In the genomic region with DNA sequence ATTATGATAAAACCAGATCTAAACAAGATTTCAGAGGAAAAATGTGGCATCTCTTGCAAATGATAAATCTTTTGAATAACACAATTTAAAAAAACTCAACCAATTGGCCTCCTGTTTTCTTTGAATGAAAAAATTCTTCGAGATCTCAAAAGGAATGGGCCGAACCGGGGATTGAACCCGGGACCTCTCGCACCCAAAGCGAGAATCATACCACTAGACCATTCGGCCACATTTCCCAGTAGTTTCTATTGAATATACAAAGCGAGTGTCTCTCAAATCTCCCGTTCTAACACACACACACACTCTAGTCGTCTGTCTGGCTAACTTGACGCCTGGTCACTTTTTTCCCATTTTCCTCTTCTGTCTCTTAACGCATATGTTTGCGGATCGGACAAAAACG, we compare ENCODE assay signal across 2 worm cellular contexts.
TF ChIP-seq lines count a peak whose summit lies in the region.

No protein-coding gene starts in this region.

TF ChIP-seq in whole organism, L4 larva, 104 proteins besides CTCF, POLR2A, EP300 and RAD21 (continued from another document):
- TF ChIP-seq daf-16 (GFP tag; optimal IDR thresholded peaks at IDR 0.05; lab: Kevin White, UChicago) (peak; percentile 70 to 74), daf-16 (tag; optimal IDR thresholded peaks at IDR 0.05; lab: Kevin White, UChicago) (no peak), lim-7 (GFP tag; IDR thresholded peaks at IDR 0.05; lab: Robert Waterston, UW) (peak; percentile 88), hlh-30 (tag; optimal IDR thresholded peaks at IDR 0.05; lab: Kevin White, UChicago; ENCODE audit: insufficient read depth) (peak; percentile 73), jun-1 (tag; optimal IDR thresholded peaks at IDR 0.05; lab: Kevin White, UChicago) (peak; percentile 71), sdz-12 (GFP tag; optimal IDR thresholded peaks at IDR 0.05; lab: Kevin White, UChicago) (no peak), ceh-82 (tag; optimal IDR thresholded peaks at IDR 0.05; lab: Kevin White, UChicago) (no peak), T26A8.4 (GFP tag; IDR thresholded peaks at IDR 0.05; lab: Robert Waterston, UW) (peak; percentile 88), snpc-4 (tag; optimal IDR thresholded peaks at IDR 0.05; lab: Kevin White, UChicago) (no peak), nhr-111 (GFP tag; optimal IDR thresholded peaks at IDR 0.05; lab: Kevin White, UChicago) (peak; percentile 17), gei-8 (GFP tag; optimal IDR thresholded peaks at IDR 0.05; lab: Kevin White, UChicago) (peak; percentile 81), dmd-9 (GFP tag; IDR thresholded peaks at IDR 0.05; lab: Robert Waterston, UW) (peak; percentile 57; the same call in 1 of the 2 replicates), zip-11 (GFP tag; IDR thresholded peaks at IDR 0.05; lab: Robert Waterston, UW) (peak; percentile 58; the same call in 1 of the 2 replicates), fkh-10 (GFP tag; optimal IDR thresholded peaks at IDR 0.05; lab: Kevin White, UChicago) (peak; percentile 35), lsy-2 (tag; optimal IDR thresholded peaks at IDR 0.05; lab: Kevin White, UChicago) (no peak), aly-2 (tag; optimal IDR thresholded peaks at IDR 0.05; lab: Kevin White, UChicago) (no peak), hmg-1.1 (GFP tag; IDR thresholded peaks at IDR 0.05; lab: Robert Waterston, UW) (peak; percentile 96), mxl-2 (GFP tag; conservative IDR thresholded peaks at IDR 0.05; lab: Robert Waterston, UW) (no peak; the same call in 1 of the 2 replicates), unc-130 (GFP tag; optimal IDR thresholded peaks at IDR 0.05; lab: Kevin White, UChicago) (peak; percentile 1), mes-2 (tag; optimal IDR thresholded peaks at IDR 0.05; lab: Kevin White, UChicago; ENCODE audit: poor library complexity, severe bottlenecking) (peak; percentile 78), lin-39 (tag; optimal IDR thresholded peaks at IDR 0.05; lab: Kevin White, UChicago) (no peak), Y75B8A.6 (GFP tag; IDR thresholded peaks at IDR 0.05; lab: Robert Waterston, UW) (0 out of 2 replicates have a peak, but pooled peaks have one; percentile 14), egl-43 (GFP tag; IDR thresholded peaks at IDR 0.05; lab: Robert Waterston, UW) (peak; percentile 96), zfp-3 (GFP tag; conservative IDR thresholded peaks at IDR 0.05; lab: Robert Waterston, UW) (0 out of 2 replicates have a peak, but pooled peaks have one; percentile 12), D1046.2 (GFP tag; IDR thresholded peaks at IDR 0.05; lab: Robert Waterston, UW) (0 out of 2 replicates have a peak, but pooled peaks have one; percentile 60), nhr-48 (tag; optimal IDR thresholded peaks at IDR 0.05; lab: Kevin White, UChicago) (peak; percentile 66), lir-3 (tag; optimal IDR thresholded peaks at IDR 0.05; lab: Kevin White, UChicago) (peak; percentile 79), ztf-7 (tag; optimal IDR thresholded peaks at IDR 0.05; lab: Kevin White, UChicago) (peak; percentile 79), tra-1 (GFP tag; IDR thresholded peaks at IDR 0.05; lab: Robert Waterston, UW) (peak; percentile 79), F37D6.2 (tag; optimal IDR thresholded peaks at IDR 0.05; lab: Kevin White, UChicago) (peak; percentile 89), ces-1 (GFP tag; optimal IDR thresholded peaks at IDR 0.05; lab: Kevin White, UChicago) (peak; percentile 51), ceh-44 (GFP tag; IDR thresholded peaks at IDR 0.05; lab: Robert Waterston, UW) (peak; percentile 71), nhr-77 (tag; optimal IDR thresholded peaks at IDR 0.05; lab: Kevin White, UChicago) (peak; percentile 35), vab-7 (GFP tag; IDR thresholded peaks at IDR 0.05; lab: Robert Waterston, UW) (peak; percentile 92), T20F7.1 (GFP tag; optimal IDR thresholded peaks at IDR 0.05; lab: Kevin White, UChicago) (peak; percentile 51), ZK337.2 (GFP tag; IDR thresholded peaks at IDR 0.05; lab: Robert Waterston, UW) (peak; percentile 67), spr-1 (tag; optimal IDR thresholded peaks at IDR 0.05; lab: Kevin White, UChicago) (peak; percentile 81), mxl-3 (GFP tag; optimal IDR thresholded peaks at IDR 0.05; lab: Kevin White, UChicago) (peak; percentile 25), madf-5 (GFP tag; IDR thresholded peaks at IDR 0.05; lab: Robert Waterston, UW) (peak; percentile 75 to 87; a peak in 3 of 4 replicates), ctbp-1 (GFP tag; IDR thresholded peaks at IDR 0.05; lab: Robert Waterston, UW) (peak; percentile 93), daf-19 (GFP tag; conservative IDR thresholded peaks at IDR 0.05; lab: Robert Waterston, UW) (peak; percentile 63; the same call in 1 of the 2 replicates), mep-1 (tag; optimal IDR thresholded peaks at IDR 0.05; lab: Kevin White, UChicago) (peak; percentile 84), ama-1 (optimal IDR thresholded peaks at IDR 0.05; lab: Kevin White, UChicago) (no peak), hlh-11 (tag; optimal IDR thresholded peaks at IDR 0.05; lab: Kevin White, UChicago) (peak; percentile 59), ztf-11 (tag; optimal IDR thresholded peaks at IDR 0.05; lab: Kevin White, UChicago) (no peak), nhr-76 (tag; optimal IDR thresholded peaks at IDR 0.05; lab: Kevin White, UChicago) (no peak), mdt-29 (GFP tag; IDR thresholded peaks at IDR 0.05; lab: Robert Waterston, UW) (no peak; the same call in none of the 2 replicates), nhr-11 (tag; optimal IDR thresholded peaks at IDR 0.05; lab: Kevin White, UChicago) (peak; percentile 31), nhr-237 (tag; optimal IDR thresholded peaks at IDR 0.05; lab: Kevin White, UChicago) (no peak), Y5F2A.4 (GFP tag; optimal IDR thresholded peaks at IDR 0.05; lab: Kevin White, UChicago) (peak; percentile 87), lin-1 (GFP tag; IDR thresholded peaks at IDR 0.05; lab: Robert Waterston, UW) (peak; percentile 79)

TF ChIP-seq in whole organism, late embryonic, 69 proteins besides CTCF, POLR2A, EP300 and RAD21 (continued from another document):
- TF ChIP-seq C08G9.2 (tag; optimal IDR thresholded peaks at IDR 0.05; lab: Kevin White, UChicago) (peak; percentile 61), ahr-1 (tag; optimal IDR thresholded peaks at IDR 0.05; lab: Kevin White, UChicago) (peak; percentile 84), ceh-30 (tag; optimal IDR thresholded peaks at IDR 0.05; lab: Kevin White, UChicago) (peak; percentile 51), sox-4 (tag; optimal IDR thresholded peaks at IDR 0.05; lab: Kevin White, UChicago) (peak; percentile 77), unc-3 (GFP tag; conservative IDR thresholded peaks at IDR 0.05; lab: Robert Waterston, UW) (peak; percentile 85), unc-3 (tag; optimal IDR thresholded peaks at IDR 0.05; lab: Kevin White, UChicago) (peak; percentile 80), nhr-232 (tag; optimal IDR thresholded peaks at IDR 0.05; lab: Kevin White, UChicago) (peak; percentile 78), pqm-1 (tag; optimal IDR thresholded peaks at IDR 0.05; lab: Kevin White, UChicago) (peak; percentile 11)
TF ChIP-seq in whole organism, late embryonic: peak in this region for 62.
